Fruit fly (Drosophila melanogaster) whole organism, embryonic: Measurements from ENCODE around the gene CG6959.

Experiments used
- Abd-B ChIP-seq: fragments of 200-800 bp; sonication (Bioruptor generic); optimal IDR thresholded peaks from 2 replicates; lab custom pipeline; 2018; ENCODE audit warnings: missing biosample characterization, mild to moderate bottlenecking, missing genetic modification characterization, moderate library complexity
- Atf6 ChIP-seq: fragments of 200-800 bp; sonication (Bioruptor generic); IDR thresholded peaks from 2 replicates; pipeline ENCODE4 v1.3.6; 2022; ENCODE audit warnings: missing biosample characterization, missing genetic modification characterization
- B-H1 ChIP-seq: fragments of 200-800 bp; sonication (Bioruptor generic); IDR thresholded peaks from 3 replicates; pipeline ENCODE4 v1.3.6; 2022; ENCODE audit warnings: missing biosample characterization, missing genetic modification characterization
- Bdp1 ChIP-seq: fragments of 200-800 bp; sonication (Bioruptor generic); optimal IDR thresholded peaks from 3 replicates; lab custom pipeline; 2016; ENCODE audit warnings: missing biosample characterization, missing genetic modification characterization
- CG10209 ChIP-seq: fragments of 200-800 bp; sonication (Bioruptor generic); optimal IDR thresholded peaks from 3 replicates; lab custom pipeline; 2017; ENCODE audit warnings: missing biosample characterization, mild to moderate bottlenecking, missing genetic modification characterization, missing genetic modification reagents
- CG10274 ChIP-seq: fragments of 200-800 bp; sonication (Bioruptor generic); optimal IDR thresholded peaks from 3 replicates; lab custom pipeline; 2017; ENCODE audit warnings: missing biosample characterization, mild to moderate bottlenecking, missing genetic modification characterization
- CG10431 ChIP-seq: fragments of 200-800 bp; sonication (Bioruptor generic); optimal IDR thresholded peaks from 3 replicates; lab custom pipeline; 2018; ENCODE audit warnings: missing biosample characterization, mild to moderate bottlenecking, missing genetic modification characterization
- CG11247 ChIP-seq: fragments of 200-800 bp; sonication (Bioruptor generic); IDR thresholded peaks from 2 replicates; pipeline ENCODE4 v1.3.6; 2022; ENCODE audit warnings: missing biosample characterization, missing genetic modification characterization
- CG13296 ChIP-seq: fragments of 200-800 bp; sonication (Bioruptor generic); optimal IDR thresholded peaks from 3 replicates; lab custom pipeline; 2018; ENCODE audit warnings: missing biosample characterization, mild to moderate bottlenecking, missing genetic modification characterization
- CG1602 ChIP-seq: fragments of 200-800 bp; sonication (Bioruptor generic); optimal IDR thresholded peaks from 3 replicates; lab custom pipeline; 2016; ENCODE audit warnings: missing biosample characterization, missing genetic modification characterization
- CG17359 ChIP-seq: fragments of 200-800 bp; sonication (Bioruptor generic); optimal IDR thresholded peaks from 3 replicates; lab custom pipeline; 2018; ENCODE audit warnings: missing biosample characterization, mild to moderate bottlenecking, missing genetic modification characterization, moderate library complexity
- CG1792 ChIP-seq: fragments of 200-800 bp; sonication (Bioruptor generic); optimal IDR thresholded peaks from 2 replicates; lab custom pipeline; 2016; ENCODE audit warnings: missing biosample characterization, missing genetic modification characterization
- CG31441 ChIP-seq: fragments of 200-800 bp; sonication (Bioruptor generic); IDR thresholded peaks from 2 replicates; pipeline ENCODE4 v1.3.6; 2022; ENCODE audit warnings: missing biosample characterization, missing genetic modification characterization
- CG3407 ChIP-seq: fragments of 200-800 bp; sonication (Bioruptor generic); optimal IDR thresholded peaks from 2 replicates; lab custom pipeline; 2018; ENCODE audit warnings: missing biosample characterization, mild to moderate bottlenecking, missing genetic modification characterization
- CG4404 ChIP-seq: fragments of 200-800 bp; sonication (Bioruptor generic); IDR thresholded peaks from 2 replicates; pipeline ENCODE4 v1.3.6; 2022; ENCODE audit warnings: missing biosample characterization, missing genetic modification characterization
- CG6765 ChIP-seq: fragments of 200-800 bp; sonication (Bioruptor generic); optimal IDR thresholded peaks from 3 replicates; lab custom pipeline; 2017; ENCODE audit warnings: missing biosample characterization, mild to moderate bottlenecking, missing genetic modification characterization
- CG6854 ChIP-seq: fragments of 200-800 bp; sonication (Bioruptor generic); optimal IDR thresholded peaks from 3 replicates; lab custom pipeline; 2017; ENCODE audit warnings: missing biosample characterization, mild to moderate bottlenecking, missing genetic modification characterization
- CG7839 ChIP-seq: fragments of 200-800 bp; sonication (Bioruptor generic); optimal IDR thresholded peaks from 3 replicates; lab custom pipeline; 2018; ENCODE audit warnings: missing biosample characterization, mild to moderate bottlenecking, missing genetic modification characterization, moderate library complexity
- Camta ChIP-seq: fragments of 200-800 bp; sonication (Bioruptor generic); optimal IDR thresholded peaks from 2 replicates; lab custom pipeline; 2016; ENCODE audit warnings: missing biosample characterization, missing genetic modification characterization
- CrebB ChIP-seq: fragments of 200-800 bp; sonication (Bioruptor generic); optimal IDR thresholded peaks from 3 replicates; lab custom pipeline; 2018; ENCODE audit warnings: missing biosample characterization, mild to moderate bottlenecking, missing genetic modification characterization
- Dad ChIP-seq: fragments of 200-800 bp; sonication (Bioruptor generic); optimal IDR thresholded peaks from 3 replicates; lab custom pipeline; 2016; ENCODE audit warnings: missing biosample characterization, missing genetic modification characterization
- Dfd ChIP-seq, 2 experiments: fragments of >200 bp; optimal IDR thresholded peaks; 2 replicates each; lab custom pipeline; 2017; ENCODE audit warnings: missing biosample characterization in 2 of 2, missing genetic modification characterization in 2 of 2
- Drgx ChIP-seq: fragments of 200-800 bp; sonication (Bioruptor generic); IDR thresholded peaks from 2 replicates; pipeline ENCODE4 v1.3.6; 2022; ENCODE audit warnings: missing biosample characterization, missing genetic modification characterization
- E2f1 ChIP-seq: fragments of 200-800 bp; sonication (Bioruptor generic); IDR thresholded peaks from 2 replicates; pipeline ENCODE4 v1.3.6; 2022; ENCODE audit warnings: missing biosample characterization, missing genetic modification characterization
- ERR ChIP-seq: fragments of 200-800 bp; sonication (Bioruptor generic); optimal IDR thresholded peaks from 2 replicates; lab custom pipeline; 2016; ENCODE audit warnings: missing biosample characterization, missing genetic modification characterization
- Gug ChIP-seq: fragments of 200-800 bp; sonication (Bioruptor generic); IDR thresholded peaks from 4 replicates; pipeline ENCODE4 v1.3.6; 2022; ENCODE audit warnings: missing biosample characterization, missing genetic modification characterization
- Lim3 ChIP-seq: fragments of 200-800 bp; sonication (Bioruptor generic); IDR thresholded peaks from 2 replicates; pipeline ENCODE4 v1.3.6; 2022; ENCODE audit warnings: missing biosample characterization, missing genetic modification characterization
- Meics ChIP-seq: fragments of 200-800 bp; sonication (Bioruptor generic); optimal IDR thresholded peaks from 2 replicates; lab custom pipeline; 2017; ENCODE audit warnings: missing biosample characterization, mild to moderate bottlenecking, missing genetic modification characterization
- Mes4 ChIP-seq: fragments of 200-800 bp; sonication (Bioruptor generic); optimal IDR thresholded peaks from 2 replicates; lab custom pipeline; 2016; ENCODE audit warnings: missing biosample characterization, missing genetic modification characterization
- Myb ChIP-seq: fragments of 200-800 bp; sonication (Bioruptor generic); optimal IDR thresholded peaks from 2 replicates; lab custom pipeline; 2016; ENCODE audit warnings: missing biosample characterization, missing genetic modification characterization
- Neu2 ChIP-seq: fragments of 200-800 bp; sonication (Bioruptor generic); optimal IDR thresholded peaks from 3 replicates; lab custom pipeline; 2016; ENCODE audit warnings: missing biosample characterization, missing genetic modification characterization, borderline replicate concordance
- TFAM ChIP-seq: fragments of 200-800 bp; sonication (Bioruptor generic); optimal IDR thresholded peaks from 2 replicates; lab custom pipeline; 2017; ENCODE audit warnings: missing biosample characterization, missing genetic modification characterization, inconsistent platforms
- cad ChIP-seq: fragments of >200 bp; optimal IDR thresholded peaks from 2 replicates; lab custom pipeline; 2017; ENCODE audit warnings: missing biosample characterization, missing genetic modification characterization
- cas ChIP-seq: fragments of 200-800 bp; sonication (Bioruptor generic); IDR thresholded peaks from 2 replicates; pipeline ENCODE4 v1.3.6; 2022; ENCODE audit warnings: missing biosample characterization, missing genetic modification characterization
- cwo ChIP-seq: fragments of 200-800 bp; sonication (Bioruptor generic); optimal IDR thresholded peaks from 3 replicates; lab custom pipeline; 2017; ENCODE audit warnings: missing biosample characterization, missing genetic modification characterization, mild to moderate bottlenecking, moderate library complexity, missing genetic modification reagents
- da ChIP-seq: fragments of 200-800 bp; sonication (Bioruptor generic); optimal IDR thresholded peaks from 2 replicates; lab custom pipeline; 2016; ENCODE audit warnings: missing biosample characterization, missing genetic modification characterization
- ems ChIP-seq: fragments of 200-800 bp; sonication (Bioruptor generic); optimal IDR thresholded peaks from 3 replicates; lab custom pipeline; 2016; ENCODE audit warnings: missing biosample characterization, missing genetic modification characterization
- fd96Cb ChIP-seq: fragments of 200-800 bp; sonication (Bioruptor generic); optimal IDR thresholded peaks from 2 replicates; lab custom pipeline; 2018; ENCODE audit warnings: missing biosample characterization, mild to moderate bottlenecking, missing genetic modification characterization, moderate library complexity
- fru ChIP-seq: fragments of >200 bp; optimal IDR thresholded peaks from 2 replicates; lab custom pipeline; 2017
- grau ChIP-seq: fragments of 200-800 bp; optimal IDR thresholded peaks from 3 replicates; lab custom pipeline; 2019; ENCODE audit warnings: missing biosample characterization, mild to moderate bottlenecking, missing genetic modification characterization, moderate library complexity
- gro ChIP-seq: fragments of 200-800 bp; sonication (Bioruptor generic); optimal IDR thresholded peaks from 2 replicates; lab custom pipeline; 2016; ENCODE audit warnings: missing biosample characterization, missing genetic modification characterization
- jigr1 ChIP-seq: fragments of 200-800 bp; sonication (Bioruptor generic); IDR thresholded peaks from 3 replicates; pipeline ENCODE4 v1.3.6; 2022; ENCODE audit warnings: missing biosample characterization, missing genetic modification characterization
- phol ChIP-seq: fragments of 200-800 bp; sonication (Bioruptor generic); optimal IDR thresholded peaks from 3 replicates; lab custom pipeline; 2018; ENCODE audit warnings: missing biosample characterization, mild to moderate bottlenecking, missing genetic modification characterization, moderate library complexity
- pnt ChIP-seq: fragments of 200-800 bp; sonication (Bioruptor generic); optimal IDR thresholded peaks from 3 replicates; lab custom pipeline; 2016; ENCODE audit warnings: missing biosample characterization, missing genetic modification characterization
- pum ChIP-seq: fragments of 200-800 bp; sonication (Bioruptor generic); optimal IDR thresholded peaks from 2 replicates; lab custom pipeline; 2016; ENCODE audit warnings: missing biosample characterization, missing genetic modification characterization
- seq ChIP-seq: fragments of 200-800 bp; sonication (Bioruptor generic); IDR thresholded peaks from 2 replicates; pipeline ENCODE4 v1.3.6; 2022; ENCODE audit warnings: missing biosample characterization, missing genetic modification characterization
- sima ChIP-seq: fragments of 200-800 bp; sonication (Bioruptor generic); optimal IDR thresholded peaks from 2 replicates; lab custom pipeline; 2016; ENCODE audit warnings: missing biosample characterization, missing genetic modification characterization
- sqz ChIP-seq: fragments of 200-800 bp; sonication (Bioruptor generic); optimal IDR thresholded peaks from 3 replicates; lab custom pipeline; 2018; ENCODE audit warnings: missing biosample characterization, mild to moderate bottlenecking, missing genetic modification characterization
- zen2 ChIP-seq: fragments of 200-800 bp; sonication (Bioruptor generic); IDR thresholded peaks from 3 replicates; pipeline ENCODE4 v1.3.6; 2022; ENCODE audit warnings: missing biosample characterization, missing genetic modification characterization; ENCODE audit not compliant: partially characterized antibody
- zfh2 ChIP-seq: fragments of 200-800 bp; sonication (Bioruptor generic); optimal IDR thresholded peaks from 2 replicates; lab custom pipeline; 2016; ENCODE audit warnings: missing biosample characterization, missing genetic modification characterization

The CG6959 gene

dm6 chr3R:11850917-11851897, 18.1 kb downstream of the CG6959 start (continued):
- TF ChIP-seq Meics (GFP tag; lab: Kevin White, UChicago) (peak; percentile 7), fru (lab: Kevin White, UChicago) (no peak), TFAM (GFP tag; lab: Kevin White, UChicago) (peak; percentile 58), cwo (GFP tag; lab: Kevin White, UChicago) (peak; percentile 28), Dad (GFP tag; lab: Kevin White, UChicago) (peak; percentile 29), B-H1 (GFP tag; lab: Robert Waterston, UW) (peak; percentile 23; the same call in 1 of the 3 replicates), grau (tag; lab: Kevin White, UChicago) (peak; percentile 84), sima (GFP tag; lab: Kevin White, UChicago) (peak; percentile 9), CG10431 (GFP tag; lab: Kevin White, UChicago) (peak; percentile 88), CG7839 (peak; percentile 87), E2f1 (GFP tag; lab: Robert Waterston, UW) (peak; percentile 12; the same call in 1 of the 2 replicates), CG6765 (no peak), Mes4 (GFP tag; lab: Kevin White, UChicago) (peak; percentile 81), phol (tag; lab: Kevin White, UChicago) (peak; percentile 94), CG10209 (GFP tag; lab: Kevin White, UChicago) (peak; percentile 77), gro (GFP tag; lab: Kevin White, UChicago) (no peak), zen2 (GFP tag; lab: Robert Waterston, UW) (no peak), pnt (GFP tag; lab: Kevin White, UChicago) (peak; percentile 83), Atf6 (GFP tag; lab: Robert Waterston, UW) (no peak), da (GFP tag; lab: Kevin White, UChicago) (no peak), Neu2 (GFP tag; lab: Kevin White, UChicago) (no peak), CG11247 (no peak), fd96Cb (peak; percentile 90), CG6854 (GFP tag; lab: Kevin White, UChicago) (no peak), CG1602 (GFP tag; lab: Kevin White, UChicago) (peak; percentile 77), Myb (GFP tag; lab: Kevin White, UChicago) (peak; percentile 41), CG10274 (GFP tag; lab: Kevin White, UChicago) (peak; percentile 30), sqz (GFP tag; lab: Kevin White, UChicago) (peak; percentile 78), CG1792 (GFP tag; lab: Kevin White, UChicago) (peak; percentile 53), Lim3 (no peak), Camta (GFP tag; lab: Kevin White, UChicago) (peak; percentile 82), Gug (GFP tag; lab: Robert Waterston, UW) (peak; percentile 59; the same call in 2 of the 4 replicates), zfh2 (GFP tag; lab: Kevin White, UChicago) (no peak), CG4404 (peak; percentile 27; the same call in 1 of the 2 replicates), Drgx (peak; percentile 91), CG17359 (tag; lab: Kevin White, UChicago) (peak; percentile 83), ERR (GFP tag; lab: Kevin White, UChicago) (no peak), cad (GFP tag; lab: Kevin White, UChicago) (no peak), pum (GFP tag; lab: Kevin White, UChicago) (peak; percentile 82), CG13296 (no peak), jigr1 (peak; percentile 68; the same call in 2 of the 3 replicates), ems (GFP tag; lab: Kevin White, UChicago) (peak; percentile 74), CG31441 (GFP tag; lab: Robert Waterston, UW) (peak; percentile 92), seq (no peak), Abd-B (GFP tag; lab: Kevin White, UChicago) (peak; percentile 69), CG3407 (GFP tag; lab: Kevin White, UChicago) (peak; percentile 88), Dfd (GFP tag; optimal IDR thresholded peaks at IDR 0.05; lab: Kevin White, UChicago) (no peak), cas (GFP tag; lab: Robert Waterston, UW) (no peak), Bdp1 (GFP tag; lab: Kevin White, UChicago) (peak; percentile 50), CrebB (tag; lab: Kevin White, UChicago) (peak; percentile 58)
